Fruit fly (Drosophila melanogaster): ENCODE measurements around the gene Eip75B.

DNA sequence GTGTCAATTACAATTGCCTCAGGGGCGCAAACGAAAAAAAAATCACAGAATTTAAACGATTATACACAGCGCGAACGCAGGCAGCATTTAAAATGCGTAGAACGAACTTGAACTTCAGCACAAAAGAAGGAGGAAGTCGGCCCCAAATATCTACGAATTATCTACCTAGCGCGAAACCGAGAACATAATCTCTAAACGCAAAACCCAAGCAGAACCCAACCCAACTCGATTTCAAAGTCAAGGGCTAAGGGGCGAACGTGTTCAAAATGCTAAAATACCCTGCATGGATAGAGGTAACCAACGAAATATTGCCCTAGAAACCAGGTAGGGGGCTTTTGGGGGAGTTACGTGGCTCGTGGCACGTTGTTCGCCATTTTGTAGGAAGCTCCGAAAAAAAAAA, 45.9 kb downstream of the Eip75B start:
- TF ChIP-seq CG8478 (optimal IDR thresholded peaks at IDR 0.05) (no peak), CTCF (optimal IDR thresholded peaks at IDR 0.05) (no peak)
